Worm (Caenorhabditis elegans) whole organism, L4/young adult: ENCODE results near the gene C32C4.16.

Experiments used
- W03F9.2 ChIP-seq: fragments of 150-350 bp; optimal IDR thresholded peaks from 2 replicates; lab custom pipeline; 2014; ENCODE audit warnings: missing biosample characterization, missing genetic modification characterization
- dao-5 ChIP-seq: sonication (generic microtip); optimal IDR thresholded peaks from 2 replicates; lab custom pipeline; 2016; ENCODE audit warnings: missing genotype, missing genetic modification characterization, moderate library complexity, missing compliant biosample characterization
- him-1 ChIP-seq: sonication (generic microtip); optimal IDR thresholded peaks from 2 replicates; lab custom pipeline; 2016; ENCODE audit warnings: missing genotype, missing genetic modification reagents, missing genetic modification characterization, missing compliant biosample characterization

ce11 chrV:10640977-10641376 lies 6.4 kb upstream of the C32C4.16 start:
- TF ChIP-seq W03F9.2, result no peak
- no peak for TF ChIP-seq dao-5 (tag; lab: Kevin White, UChicago)
- TF ChIP-seq him-1 (tag; lab: Kevin White, UChicago), result no peak
